Worm (Caenorhabditis elegans) whole organism, late embryonic: ENCODE measurements around the gene irk-3.
A peak's percentile ranks its signal among the peaks of the same experiment; 100 is the strongest.
"Not testable (repeated sequence)": the region's sequence is repeated elsewhere in the genome, so short reads cannot be mapped to it uniquely, and the experiment has no call there.

ENCODE experiments used
- C08G9.2 ChIP-seq: sonication (generic microtip); optimal IDR thresholded peaks from 2 replicates; lab custom pipeline; 2016; ENCODE audit warnings: mild to moderate bottlenecking, missing genetic modification characterization, moderate library complexity, missing compliant biosample characterization
- F13H6.1 ChIP-seq: sonication (generic microtip); optimal IDR thresholded peaks from 2 replicates; lab custom pipeline; 2016; ENCODE audit warnings: missing genetic modification characterization, missing compliant biosample characterization
- K09A11.1 ChIP-seq: sonication (generic microtip); optimal IDR thresholded peaks from 2 replicates; lab custom pipeline; 2017; ENCODE audit warnings: antibody characterized with exemption, mild to moderate bottlenecking, missing genetic modification characterization, missing compliant biosample characterization; ENCODE audit not compliant: insufficient read depth
- Y22D7AL.16 ChIP-seq: sonication (generic microtip); optimal IDR thresholded peaks from 2 replicates; lab custom pipeline; 2016; ENCODE audit warnings: missing genetic modification characterization, missing compliant biosample characterization
- ceh-14 ChIP-seq: sonication (generic microtip); optimal IDR thresholded peaks from 2 replicates; lab custom pipeline; 2016; ENCODE audit warnings: missing genotype, missing genetic modification characterization, missing compliant biosample characterization
- ceh-30 ChIP-seq: fragments of 150-350 bp; optimal IDR thresholded peaks from 2 replicates; lab custom pipeline; 2014; ENCODE audit warnings: missing biosample characterization, missing genetic modification characterization
- ceh-31 ChIP-seq: sonication (generic microtip); optimal IDR thresholded peaks from 2 replicates; lab custom pipeline; 2016; ENCODE audit warnings: missing genetic modification characterization, missing compliant biosample characterization
- ceh-34 ChIP-seq: sonication (generic microtip); optimal IDR thresholded peaks from 2 replicates; lab custom pipeline; 2016; ENCODE audit warnings: mild to moderate bottlenecking, missing genetic modification characterization, missing compliant biosample characterization
- ceh-48 ChIP-seq: sonication (generic microtip); optimal IDR thresholded peaks from 2 replicates; lab custom pipeline; 2016; ENCODE audit warnings: missing genetic modification characterization, inconsistent platforms, missing compliant biosample characterization
- ceh-6 ChIP-seq: fragments of 200-800 bp; sonication (Bioruptor generic); optimal IDR thresholded peaks from 2 replicates; lab custom pipeline; 2018; ENCODE audit warnings: mild to moderate bottlenecking, missing genetic modification characterization, missing compliant biosample characterization
- ceh-9 ChIP-seq: sonication (generic microtip); optimal IDR thresholded peaks from 2 replicates; lab custom pipeline; 2016; ENCODE audit warnings: mild to moderate bottlenecking, missing genetic modification characterization, inconsistent platforms, missing compliant biosample characterization
- che-1 ChIP-seq: sonication (generic microtip); optimal IDR thresholded peaks from 2 replicates; lab custom pipeline; 2016; ENCODE audit warnings: mild to moderate bottlenecking, missing genetic modification characterization, missing compliant biosample characterization
- dmd-4 ChIP-seq: sonication (generic microtip); optimal IDR thresholded peaks from 2 replicates; lab custom pipeline; 2016; ENCODE audit warnings: borderline replicate concordance, missing genetic modification characterization, missing compliant biosample characterization
- ets-4 ChIP-seq: sonication (generic microtip); optimal IDR thresholded peaks from 2 replicates; lab custom pipeline; 2016; ENCODE audit warnings: missing genetic modification characterization, missing compliant biosample characterization
- fax-1 ChIP-seq: sonication (generic microtip); optimal IDR thresholded peaks from 2 replicates; lab custom pipeline; 2016; ENCODE audit warnings: missing genotype, missing genetic modification characterization, missing compliant biosample characterization
- fkh-6 ChIP-seq: sonication (generic microtip); optimal IDR thresholded peaks from 2 replicates; lab custom pipeline; 2016; ENCODE audit warnings: missing genetic modification characterization, missing compliant biosample characterization
- gmeb-2 ChIP-seq: sonication (generic microtip); optimal IDR thresholded peaks from 2 replicates; lab custom pipeline; 2016; ENCODE audit warnings: missing genetic modification characterization, inconsistent platforms, missing compliant biosample characterization
- hlh-15 ChIP-seq: sonication (generic microtip); optimal IDR thresholded peaks from 2 replicates; lab custom pipeline; 2016; ENCODE audit warnings: missing genetic modification characterization, missing compliant biosample characterization
- hlh-8 ChIP-seq: sonication (generic microtip); optimal IDR thresholded peaks from 2 replicates; lab custom pipeline; 2016; ENCODE audit warnings: missing genotype, missing genetic modification characterization, missing compliant biosample characterization
- lin-11 ChIP-seq: fragments of 200-800 bp; sonication (Bioruptor generic); optimal IDR thresholded peaks from 2 replicates; lab custom pipeline; 2018; ENCODE audit warnings: mild to moderate bottlenecking, missing genetic modification characterization, missing compliant biosample characterization
- odd-2 ChIP-seq: sonication (generic microtip); optimal IDR thresholded peaks from 2 replicates; lab custom pipeline; 2017; ENCODE audit warnings: antibody characterized with exemption, mild to moderate bottlenecking, missing genetic modification characterization, missing compliant biosample characterization
- pha-2 ChIP-seq: sonication (generic microtip); optimal IDR thresholded peaks from 2 replicates; lab custom pipeline; 2017; ENCODE audit warnings: mild to moderate bottlenecking, missing genetic modification characterization, missing compliant biosample characterization
- pha-4 ChIP-seq: fragments of 150-350 bp; optimal IDR thresholded peaks from 2 replicates; lab custom pipeline; 2018; ENCODE audit warnings: missing biosample characterization, missing genetic modification reagents, missing genetic modification characterization
- pqm-1 ChIP-seq: sonication (generic microtip); optimal IDR thresholded peaks from 2 replicates; lab custom pipeline; 2016; ENCODE audit warnings: missing genetic modification characterization, missing compliant biosample characterization
- pros-1 ChIP-seq: fragments of 150-350 bp; optimal IDR thresholded peaks from 2 replicates; lab custom pipeline; 2014; ENCODE audit warnings: missing biosample characterization, missing genetic modification reagents, missing genetic modification characterization
- ref-2 ChIP-seq: sonication (generic microtip); optimal IDR thresholded peaks from 2 replicates; lab custom pipeline; 2016; ENCODE audit warnings: missing genetic modification characterization, missing compliant biosample characterization
- sdc-2 ChIP-seq: sonication (generic microtip); optimal IDR thresholded peaks from 2 replicates; lab custom pipeline; 2016; ENCODE audit warnings: missing genotype, missing genetic modification characterization, missing compliant biosample characterization
- sox-2 ChIP-seq: fragments of 200-800 bp; sonication (Bioruptor generic); IDR thresholded peaks from 2 replicates; pipeline ENCODE4 v1.3.6; 2022; ENCODE audit warnings: missing genetic modification reagents, missing genetic modification characterization, missing compliant biosample characterization
- sox-4 ChIP-seq: sonication (generic microtip); optimal IDR thresholded peaks from 2 replicates; lab custom pipeline; 2017; ENCODE audit warnings: mild to moderate bottlenecking, missing genetic modification characterization, inconsistent platforms, missing compliant biosample characterization
- syd-9 ChIP-seq: sonication (generic microtip); optimal IDR thresholded peaks from 2 replicates; lab custom pipeline; 2016; ENCODE audit warnings: mild to moderate bottlenecking, missing genetic modification characterization, moderate library complexity, missing compliant biosample characterization
- unc-3 ChIP-seq, 2 experiments: fragments of 200-800 bp in 1 of 2; sonication (Bioruptor generic) in 1 of 2; sonication (generic microtip) in 1 of 2; conservative IDR thresholded peaks in 1 of 2; optimal IDR thresholded peaks in 1 of 2; 2 replicates each; pipeline versions ENCODE4 v1.3.6 to Lab custom; 2016 to 2022; ENCODE audit warnings: missing compliant biosample characterization in 2 of 2, missing genetic modification characterization in 2 of 2, missing genetic modification reagents in 1 of 2
- unc-42 ChIP-seq: sonication (generic microtip); optimal IDR thresholded peaks from 2 replicates; lab custom pipeline; 2016; ENCODE audit warnings: missing genotype, missing genetic modification characterization, missing compliant biosample characterization
- unc-55 ChIP-seq: sonication (generic microtip); optimal IDR thresholded peaks from 2 replicates; lab custom pipeline; 2017; ENCODE audit warnings: missing biosample characterization, missing genetic modification reagents, missing genetic modification characterization
- zip-5 ChIP-seq: sonication (generic microtip); optimal IDR thresholded peaks from 2 replicates; lab custom pipeline; 2016; ENCODE audit warnings: missing genetic modification characterization, missing compliant biosample characterization

The irk-3 gene

ce11 chrX:14401230-14401629 lies 31.0 kb upstream of the irk-3 start:
- TF ChIP-seq lin-11 (tag; lab: Kevin White, UChicago) (no peak), hlh-8 (tag; lab: Kevin White, UChicago) (peak; percentile 7), ceh-34 (tag; lab: Kevin White, UChicago) (no peak)

ce11 chrX:14399035-14399434 lies 28.8 kb upstream of the irk-3 start:
- no peak for TF ChIP-seq pros-1 (tag; lab: Kevin White, UChicago)
- TF ChIP-seq odd-2 (tag; lab: Kevin White, UChicago), result no peak
- no peak for TF ChIP-seq pha-2 (tag; lab: Kevin White, UChicago)
- TF ChIP-seq unc-3 (GFP tag; conservative IDR thresholded peaks at IDR 0.05; lab: Robert Waterston, UW), result no peak
- TF ChIP-seq unc-3 (tag; optimal IDR thresholded peaks at IDR 0.05; lab: Kevin White, UChicago), result no peak
- TF ChIP-seq che-1 (tag; lab: Kevin White, UChicago), result no peak
- TF ChIP-seq pqm-1 (tag; lab: Kevin White, UChicago), result no peak
- TF ChIP-seq ets-4, result no peak
- no peak for TF ChIP-seq fax-1 (tag; lab: Kevin White, UChicago)
- TF ChIP-seq hlh-15 (tag; lab: Kevin White, UChicago), result no peak
- no peak for TF ChIP-seq sdc-2 (tag; lab: Kevin White, UChicago)
- TF ChIP-seq syd-9 (tag; lab: Kevin White, UChicago), result no peak
- no peak for TF ChIP-seq ceh-30 (tag; lab: Kevin White, UChicago)
- TF ChIP-seq F13H6.1 (tag; lab: Kevin White, UChicago), result no peak
- TF ChIP-seq dmd-4, result no peak
- no peak for TF ChIP-seq Y22D7AL.16 (tag; lab: Kevin White, UChicago)

ce11 chrX:14395267-14395666 lies 25.1 kb upstream of the irk-3 start, which contains the start of gene Y60A9.1:
TSS of gene Y60A9.1 (minus strand) at chrX:14395367.
- TF ChIP-seq gmeb-2 (tag; lab: Kevin White, UChicago), result no peak
- TF ChIP-seq pha-4, result no peak
- TF ChIP-seq K09A11.1 (tag; lab: Kevin White, UChicago), result no peak
- no peak for TF ChIP-seq unc-55 (GFP tag; lab: Kevin White, UChicago)
- no peak for TF ChIP-seq ceh-34 (tag; lab: Kevin White, UChicago)
- TF ChIP-seq sox-4 (tag; lab: Kevin White, UChicago), result no peak
- TF ChIP-seq hlh-8 (tag; lab: Kevin White, UChicago), result no peak
- no peak for TF ChIP-seq C08G9.2 (tag; lab: Kevin White, UChicago)
- no peak for TF ChIP-seq zip-5
- TF ChIP-seq dmd-4, result no peak
- TF ChIP-seq ceh-9 (tag; lab: Kevin White, UChicago), result no peak
- TF ChIP-seq ceh-14 (tag; lab: Kevin White, UChicago), result no peak

ce11 chrX:14387752-14388151 lies 17.5 kb upstream of the irk-3 start:
- TF ChIP-seq unc-3 (GFP tag; conservative IDR thresholded peaks at IDR 0.05; lab: Robert Waterston, UW), result 0 out of 2 replicates have a peak, but pooled peaks have one; percentile 15
- TF ChIP-seq unc-3 (tag; optimal IDR thresholded peaks at IDR 0.05; lab: Kevin White, UChicago), result not testable (repeated sequence)
- peak; percentile 63 for TF ChIP-seq sox-2 (GFP tag; lab: Robert Waterston, UW)

ce11 chrX:14382951-14383350 lies 12.7 kb upstream of the irk-3 start, which contains the start of gene Y60A9.3:
TSS of gene Y60A9.3 (plus strand) at chrX:14383251.
- TF ChIP-seq sox-4 (tag; lab: Kevin White, UChicago) (no peak), fkh-6 (no peak), ceh-30 (tag; lab: Kevin White, UChicago) (no peak), unc-42 (tag; lab: Kevin White, UChicago) (no peak), ceh-6 (GFP tag; lab: Kevin White, UChicago) (no peak), ceh-48 (tag; lab: Kevin White, UChicago) (no peak), ref-2 (no peak), ceh-31 (tag; lab: Kevin White, UChicago) (no peak)
- TF ChIP-seq, all 69 proteins: peak for 0
